Fruit fly (Drosophila melanogaster): ENCODE data around the gene RhoGEF3.

RhoGEF3 gene

DNA sequence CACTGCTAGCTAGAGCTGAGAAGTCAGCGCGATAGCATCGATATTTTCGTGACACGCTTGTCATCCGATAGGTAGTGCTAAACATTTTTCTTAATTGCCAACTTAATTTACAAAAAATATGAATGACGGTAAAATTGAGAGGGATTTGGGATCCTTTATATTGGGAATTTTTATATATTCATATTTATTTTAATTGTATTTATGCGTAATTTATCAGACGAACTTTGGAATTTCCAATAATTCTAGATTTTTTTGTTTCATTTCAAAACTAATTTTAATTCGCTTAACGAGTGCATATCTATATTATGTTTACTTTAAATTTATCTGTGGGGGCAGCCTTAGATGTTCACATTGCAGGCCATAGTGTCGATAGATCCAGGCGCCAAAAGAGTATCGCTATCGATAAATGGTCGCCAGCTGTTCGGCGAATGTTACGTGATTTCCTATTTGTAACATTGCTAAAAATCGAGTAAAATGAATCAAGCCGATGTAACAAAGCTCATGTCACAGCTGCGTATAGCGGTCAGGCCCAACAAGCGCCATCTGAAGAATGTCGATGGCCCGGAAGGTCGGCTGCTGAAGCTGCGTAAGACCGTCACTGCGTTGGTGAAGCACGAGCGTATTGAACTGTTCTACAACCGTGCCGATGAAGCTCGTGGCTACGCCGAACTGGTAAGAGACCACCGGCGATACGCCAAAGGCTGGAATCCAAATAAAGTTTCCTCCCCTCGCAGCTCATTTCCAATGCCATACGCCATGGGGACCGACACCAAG lies 12.7 kb upstream of the RhoGEF3 start, which contains the start of the genes Tudor-SN and mRpL17 (continued):
- peak; percentile 38 for TF ChIP-seq CG10462 (GFP tag; optimal IDR thresholded peaks at IDR 0.05)
- peak; percentile 27 for TF ChIP-seq stwl (tag; optimal IDR thresholded peaks at IDR 0.05)
- TF ChIP-seq Mrtf (GFP tag; IDR thresholded peaks at IDR 0.05) = no peak
- TF ChIP-seq Nf-YA (GFP tag; IDR thresholded peaks at IDR 0.05) = no peak
- TF ChIP-seq CG2712 (tag; optimal IDR thresholded peaks at IDR 0.05) = peak; percentile 69
- TF ChIP-seq CG3847 (GFP tag; IDR thresholded peaks at IDR 0.05) = peak; percentile 59
- peak; percentile 25 for TF ChIP-seq kay (GFP tag; optimal IDR thresholded peaks at IDR 0.05)
- TF ChIP-seq CG6654 (GFP tag; optimal IDR thresholded peaks at IDR 0.05) = no peak
- peak; percentile 98 for TF ChIP-seq HLH4C (GFP tag; IDR thresholded peaks at IDR 0.05; ENCODE audit: partially characterized antibody)
- peak; percentile 52 for TF ChIP-seq CG12155 (GFP tag; optimal IDR thresholded peaks at IDR 0.05)
- peak; percentile 21; the same call in 1 of the 3 replicates for TF ChIP-seq tgo (GFP tag; IDR thresholded peaks at IDR 0.05)
- 0 out of 3 replicates have a peak, but pooled peaks have one; percentile 5 for TF ChIP-seq ci (GFP tag; IDR thresholded peaks at IDR 0.05)
- no peak for TF ChIP-seq Myb (GFP tag; optimal IDR thresholded peaks at IDR 0.05)
- TF ChIP-seq sug (tag; optimal IDR thresholded peaks at IDR 0.05) = peak; percentile 41
- TF ChIP-seq CG6254 (GFP tag; optimal IDR thresholded peaks at IDR 0.05) = peak; percentile 33
- TF ChIP-seq CG6765 (GFP tag; optimal IDR thresholded peaks at IDR 0.05) = peak; percentile 17
- peak; percentile 60 for TF ChIP-seq zfh2 (GFP tag; optimal IDR thresholded peaks at IDR 0.05)
- TF ChIP-seq dmrt11E (tag; optimal IDR thresholded peaks at IDR 0.05) = peak; percentile 36
- no peak for TF ChIP-seq Ravus (GFP tag; IDR thresholded peaks at IDR 0.05)
- no peak for TF ChIP-seq CG1233 (GFP tag; optimal IDR thresholded peaks at IDR 0.05)
- no peak for TF ChIP-seq toy (GFP tag; IDR thresholded peaks at IDR 0.05)
- peak; percentile 14 for TF ChIP-seq BtbVII (GFP tag; optimal IDR thresholded peaks at IDR 0.05)
- TF ChIP-seq sens (GFP tag) = peak; percentile 79
- peak; percentile 53 for TF ChIP-seq Dp (GFP tag; optimal IDR thresholded peaks at IDR 0.05)
- TF ChIP-seq CG34422 (GFP tag; IDR thresholded peaks at IDR 0.05) = 0 out of 3 replicates have a peak, but pooled peaks have one; percentile 34
- TF ChIP-seq Dad (GFP tag; optimal IDR thresholded peaks at IDR 0.05) = no peak
- peak; percentile 85 for TF ChIP-seq hbn (GFP tag; IDR thresholded peaks at IDR 0.05; ENCODE audit: partially characterized antibody)
- no peak for TF ChIP-seq CG5953 (GFP tag; IDR thresholded peaks at IDR 0.05)
- no peak for TF ChIP-seq fru (optimal IDR thresholded peaks at IDR 0.05)
- no peak for TF ChIP-seq Lim3 (GFP tag; IDR thresholded peaks at IDR 0.05)
- no peak; the same call in 1 of the 2 replicates for TF ChIP-seq ssp (GFP tag; IDR thresholded peaks at IDR 0.05)
- TF ChIP-seq CG10366 (GFP tag; IDR thresholded peaks at IDR 0.05) = no peak
- peak; percentile 7 to 37 for TF ChIP-seq dpn (GFP tag; optimal IDR thresholded peaks at IDR 0.05)
- TF ChIP-seq CG15514 (GFP tag; optimal IDR thresholded peaks at IDR 0.05) = peak; percentile 72
- TF ChIP-seq Bdp1 (GFP tag; optimal IDR thresholded peaks at IDR 0.05) = no peak
- TF ChIP-seq CG10209 (GFP tag; optimal IDR thresholded peaks at IDR 0.05) = peak; percentile 39
- peak; percentile 90 for TF ChIP-seq sna (GFP tag; IDR thresholded peaks at IDR 0.05; ENCODE audit: partially characterized antibody)
- TF ChIP-seq CG13123 (GFP tag; optimal IDR thresholded peaks at IDR 0.05) = peak; percentile 52
- TF ChIP-seq inv (GFP tag; IDR thresholded peaks at IDR 0.05; ENCODE audit: partially characterized antibody) = peak; percentile 98
- peak; percentile 44 for TF ChIP-seq CG18599 (GFP tag; optimal IDR thresholded peaks at IDR 0.05)
- TF ChIP-seq Jarid2 (GFP tag; optimal IDR thresholded peaks at IDR 0.05) = no peak
- peak; percentile 98 for TF ChIP-seq trem (tag; optimal IDR thresholded peaks at IDR 0.05)
- no peak for TF ChIP-seq CG30431 (GFP tag; optimal IDR thresholded peaks at IDR 0.05)
- peak; percentile 22 for TF ChIP-seq sd (tag; optimal IDR thresholded peaks at IDR 0.05)
- TF ChIP-seq CG14667 (GFP tag; IDR thresholded peaks at IDR 0.05) = no peak
- peak; percentile 89 for TF ChIP-seq CG34224 (GFP tag; IDR thresholded peaks at IDR 0.05; ENCODE audit: partially characterized antibody)
- TF ChIP-seq Dfd (GFP tag; optimal IDR thresholded peaks at IDR 0.05) = no peak
- no peak for TF ChIP-seq CG11560 (tag; IDR thresholded peaks at IDR 0.05)
- no peak for TF ChIP-seq gce (GFP tag; IDR thresholded peaks at IDR 0.05)
- TF ChIP-seq CG15696 (tag; optimal IDR thresholded peaks at IDR 0.05) = peak; percentile 40

All from whole organism, embryonic.